Worm (Caenorhabditis elegans) whole organism, L1 larva: ENCODE data around the gene str-140.

Experiments used
- C04F5.9 ChIP-seq: sonication (generic microtip); optimal IDR thresholded peaks from 2 replicates; lab custom pipeline; 2016; ENCODE audit warnings: missing genetic modification characterization, missing compliant biosample characterization
- C34B4.2 ChIP-seq: sonication (generic microtip); optimal IDR thresholded peaks from 2 replicates; lab custom pipeline; 2017; ENCODE audit warnings: mild to moderate bottlenecking, missing genetic modification characterization, missing compliant biosample characterization
- Y116A8C.19 ChIP-seq: sonication (generic microtip); optimal IDR thresholded peaks from 2 replicates; lab custom pipeline; 2016; ENCODE audit warnings: missing compliant biosample characterization, missing genetic modification characterization, borderline replicate concordance
- aha-1 ChIP-seq: fragments of 150-350 bp; optimal IDR thresholded peaks from 2 replicates; lab custom pipeline; 2014; ENCODE audit warnings: missing biosample characterization, missing genetic modification characterization
- ama-1 ChIP-seq: fragments of 150-350 bp; optimal IDR thresholded peaks from 2 replicates; lab custom pipeline; 2014
- blmp-1 ChIP-seq: fragments of 150-350 bp; optimal IDR thresholded peaks from 2 replicates; lab custom pipeline; 2014; ENCODE audit warnings: missing biosample characterization, missing genetic modification characterization
- ceh-63 ChIP-seq: fragments of 200-800 bp; sonication (Bioruptor generic); optimal IDR thresholded peaks from 2 replicates; lab custom pipeline; 2018; ENCODE audit warnings: mild to moderate bottlenecking, missing genetic modification characterization, missing compliant biosample characterization
- ceh-8 ChIP-seq: fragments of 200-800 bp; sonication (Bioruptor generic); optimal IDR thresholded peaks from 2 replicates; lab custom pipeline; 2018; ENCODE audit warnings: mild to moderate bottlenecking, missing genetic modification characterization, moderate library complexity, missing compliant biosample characterization
- efl-1 ChIP-seq, 4 experiments: fragments of 150-350 bp; optimal IDR thresholded peaks in 3 of 4; peaks in 1 of 4; 1 replicate in 1 of 4; 2 replicates in 3 of 4; lab custom pipeline; 2014; ENCODE audit warnings: missing biosample characterization in 2 of 4, missing genetic modification characterization in 2 of 4, missing genetic modification reagents in 2 of 4
- egl-13 ChIP-seq: sonication (generic microtip); optimal IDR thresholded peaks from 2 replicates; lab custom pipeline; 2016; ENCODE audit warnings: missing genotype, missing genetic modification reagents, missing genetic modification characterization, missing compliant biosample characterization
- elt-2 ChIP-seq: sonication (generic microtip); optimal IDR thresholded peaks from 2 replicates; lab custom pipeline; 2016; ENCODE audit warnings: missing genetic modification characterization, mild to moderate bottlenecking, inconsistent platforms, missing compliant biosample characterization, missing genetic modification reagents
- elt-3 ChIP-seq, 6 experiments: fragments of 150-350 bp in 1 of 6; sonication (generic microtip); optimal IDR thresholded peaks; 2 replicates each; lab custom pipeline; 2017 to 2018; ENCODE audit warnings: missing biosample characterization in 6 of 6, missing genetic modification characterization in 6 of 6, inconsistent platforms in 1 of 6
- ets-5 ChIP-seq: fragments of 200-800 bp; sonication (Bioruptor generic); IDR thresholded peaks from 2 replicates; pipeline ENCODE4 v1.3.6; 2022; ENCODE audit warnings: missing genetic modification characterization, missing compliant biosample characterization
- fkh-8 ChIP-seq: sonication (generic microtip); optimal IDR thresholded peaks from 2 replicates; lab custom pipeline; 2016; ENCODE audit warnings: mild to moderate bottlenecking, missing genetic modification characterization, missing compliant biosample characterization
- grh-1 ChIP-seq: fragments of 200-800 bp; sonication (Bioruptor generic); IDR thresholded peaks from 2 replicates; pipeline ENCODE4 v1.3.6; 2022; ENCODE audit warnings: missing genetic modification reagents, missing genetic modification characterization, missing compliant biosample characterization
- hlh-4 ChIP-seq: sonication (generic microtip); optimal IDR thresholded peaks from 2 replicates; lab custom pipeline; 2016; ENCODE audit warnings: mild to moderate bottlenecking, missing genetic modification characterization, missing compliant biosample characterization
- irx-1 ChIP-seq: sonication (generic microtip); optimal IDR thresholded peaks from 2 replicates; lab custom pipeline; 2016; ENCODE audit warnings: missing genetic modification characterization, missing compliant biosample characterization
- lin-13 ChIP-seq: fragments of 150-350 bp; optimal IDR thresholded peaks from 2 replicates; lab custom pipeline; 2014; ENCODE audit warnings: missing biosample characterization, missing genetic modification reagents, missing genetic modification characterization
- lin-14 ChIP-seq: fragments of 200-800 bp; sonication (Bioruptor generic); optimal IDR thresholded peaks from 2 replicates; lab custom pipeline; 2018; ENCODE audit warnings: mild to moderate bottlenecking, missing genetic modification characterization, moderate library complexity, missing compliant biosample characterization
- lin-35 ChIP-seq, 2 experiments: fragments of 150-350 bp; optimal IDR thresholded peaks; 2 replicates each; lab custom pipeline; 2014; ENCODE audit warnings: missing biosample characterization in 2 of 2, missing genetic modification characterization in 2 of 2, missing genetic modification reagents in 2 of 2
- lin-39 ChIP-seq: fragments of 150-350 bp; optimal IDR thresholded peaks from 2 replicates; lab custom pipeline; 2014; ENCODE audit warnings: missing biosample characterization, missing genetic modification reagents, missing genetic modification characterization
- lsy-2 ChIP-seq, 2 experiments: fragments of 150-350 bp; optimal IDR thresholded peaks; 2 replicates each; lab custom pipeline; 2014; ENCODE audit warnings: missing biosample characterization in 2 of 2, missing genetic modification characterization in 2 of 2
- mep-1 ChIP-seq: fragments of 150-350 bp; optimal IDR thresholded peaks from 2 replicates; lab custom pipeline; 2014; ENCODE audit warnings: missing biosample characterization, missing genetic modification characterization
- nhr-11 ChIP-seq: fragments of 150-350 bp; optimal IDR thresholded peaks from 2 replicates; lab custom pipeline; 2014; ENCODE audit warnings: missing biosample characterization, missing genetic modification characterization
- nhr-12 ChIP-seq: sonication (generic microtip); optimal IDR thresholded peaks from 2 replicates; lab custom pipeline; 2017; ENCODE audit warnings: missing biosample characterization, missing genetic modification characterization
- nhr-19 ChIP-seq: fragments of 200-800 bp; sonication (Bioruptor generic); conservative IDR thresholded peaks from 2 replicates; pipeline ENCODE4 v1.3.6; 2022; ENCODE audit warnings: missing genetic modification characterization, missing compliant biosample characterization
- nhr-20 ChIP-seq: sonication (generic microtip); optimal IDR thresholded peaks from 2 replicates; lab custom pipeline; 2016; ENCODE audit warnings: mild to moderate bottlenecking, missing genetic modification characterization, missing compliant biosample characterization
- nhr-28 ChIP-seq: fragments of 150-350 bp; optimal IDR thresholded peaks from 2 replicates; lab custom pipeline; 2014; ENCODE audit warnings: missing biosample characterization, missing genetic modification characterization
- nhr-47 ChIP-seq: sonication (generic microtip); optimal IDR thresholded peaks from 2 replicates; lab custom pipeline; 2016; ENCODE audit warnings: mild to moderate bottlenecking, missing genetic modification characterization, moderate library complexity, missing compliant biosample characterization
- nhr-76 ChIP-seq: sonication (generic microtip); optimal IDR thresholded peaks from 2 replicates; lab custom pipeline; 2017; ENCODE audit warnings: missing biosample characterization, missing genetic modification characterization
- nhr-84 ChIP-seq: sonication (generic microtip); optimal IDR thresholded peaks from 2 replicates; lab custom pipeline; 2017; ENCODE audit warnings: missing biosample characterization, missing genetic modification characterization
- nhr-85 ChIP-seq: sonication (generic microtip); peaks from one replicate; lab custom pipeline; 2016; ENCODE audit warnings: missing genetic modification characterization, inconsistent platforms, missing compliant biosample characterization
- pax-3 ChIP-seq: fragments of 200-800 bp; sonication (Bioruptor generic); optimal IDR thresholded peaks from 2 replicates; lab custom pipeline; 2018; ENCODE audit warnings: mild to moderate bottlenecking, missing genetic modification characterization, moderate library complexity, missing compliant biosample characterization
- snpc-4 ChIP-seq: fragments of 150-350 bp; optimal IDR thresholded peaks from 2 replicates; lab custom pipeline; 2014; ENCODE audit warnings: missing biosample characterization, missing genetic modification characterization
- snu-23 ChIP-seq: sonication (generic microtip); optimal IDR thresholded peaks from 2 replicates; lab custom pipeline; 2016; ENCODE audit warnings: missing genetic modification characterization, missing compliant biosample characterization
- sox-4 ChIP-seq: sonication (generic microtip); optimal IDR thresholded peaks from 2 replicates; lab custom pipeline; 2016; ENCODE audit warnings: missing genetic modification characterization, missing compliant biosample characterization
- sptf-1 ChIP-seq: fragments of 150-350 bp; optimal IDR thresholded peaks from 2 replicates; lab custom pipeline; 2014; ENCODE audit warnings: missing biosample characterization, missing genetic modification characterization
- swsn-7 ChIP-seq: sonication (generic microtip); optimal IDR thresholded peaks from 2 replicates; lab custom pipeline; 2016; ENCODE audit warnings: missing genetic modification characterization, missing compliant biosample characterization
- tbx-2 ChIP-seq: sonication (generic microtip); optimal IDR thresholded peaks from 2 replicates; lab custom pipeline; 2016; ENCODE audit warnings: missing genetic modification characterization, missing compliant biosample characterization
- unc-30 ChIP-seq: sonication (generic microtip); optimal IDR thresholded peaks from 2 replicates; lab custom pipeline; 2017; ENCODE audit warnings: missing biosample characterization, missing genetic modification characterization
- unc-98 ChIP-seq: fragments of 200-800 bp; sonication (Bioruptor generic); IDR thresholded peaks from 2 replicates; pipeline ENCODE4 v1.3.6; 2022; ENCODE audit warnings: missing genetic modification characterization, missing compliant biosample characterization
- vab-15 ChIP-seq: sonication (generic microtip); optimal IDR thresholded peaks from 2 replicates; lab custom pipeline; 2017; ENCODE audit warnings: missing genotype, mild to moderate bottlenecking, missing genetic modification characterization, missing compliant biosample characterization
- xbp-1 ChIP-seq: sonication (generic microtip); optimal IDR thresholded peaks from 2 replicates; lab custom pipeline; 2016; ENCODE audit warnings: missing genetic modification characterization, missing compliant biosample characterization
- zag-1 ChIP-seq: fragments of 150-350 bp; optimal IDR thresholded peaks from 2 replicates; lab custom pipeline; 2014; ENCODE audit warnings: missing biosample characterization, missing genetic modification characterization
- zip-4 ChIP-seq: fragments of 200-800 bp; sonication (Bioruptor generic); optimal IDR thresholded peaks from 2 replicates; lab custom pipeline; 2018; ENCODE audit warnings: mild to moderate bottlenecking, missing genetic modification characterization, moderate library complexity, missing compliant biosample characterization

The str-140 gene

DNA sequence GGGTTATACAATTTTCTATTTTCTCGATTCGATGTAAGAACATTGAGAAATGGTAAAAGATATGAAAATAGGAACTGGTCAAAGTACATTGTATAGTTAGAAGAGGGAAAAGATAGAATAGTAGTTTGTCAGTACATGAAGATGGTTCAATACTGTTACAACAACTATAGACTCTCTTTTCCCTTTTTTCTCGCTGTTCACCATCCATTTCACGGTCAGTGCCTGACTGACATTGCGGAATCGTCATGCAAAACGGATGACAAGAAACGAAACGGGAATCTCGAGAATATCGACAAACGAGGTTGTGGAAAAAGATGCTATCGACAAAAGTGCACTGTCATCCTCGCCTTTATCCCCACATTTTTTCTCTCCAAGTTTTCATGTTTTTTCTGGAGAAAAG is 24.0 kb downstream of the str-140 start (continued):
- TF ChIP-seq ceh-8 (GFP tag; lab: Kevin White, UChicago) (no peak), zag-1 (no peak), xbp-1 (tag; lab: Kevin White, UChicago) (no peak), irx-1 (tag; lab: Kevin White, UChicago) (no peak), lin-13 (GFP tag; lab: Kevin White, UChicago) (no peak), lin-39 (tag; lab: Kevin White, UChicago) (no peak), nhr-20 (tag; lab: Kevin White, UChicago) (peak; percentile 35), lsy-2 (tag; optimal IDR thresholded peaks at IDR 0.05; lab: Kevin White, UChicago) (no peak), swsn-7 (tag; lab: Kevin White, UChicago) (no peak), mep-1 (tag; lab: Kevin White, UChicago) (peak; percentile 38), zip-4 (no peak), lin-14 (GFP tag; lab: Kevin White, UChicago) (peak; percentile 62), snu-23 (peak; percentile 28), nhr-19 (GFP tag; lab: Robert Waterston, UW) (no peak), nhr-76 (no peak), C34B4.2 (no peak), nhr-28 (tag; lab: Kevin White, UChicago) (no peak), ets-5 (GFP tag; lab: Robert Waterston, UW) (no peak), nhr-85 (tag; lab: Kevin White, UChicago) (no peak), snpc-4 (tag; lab: Kevin White, UChicago) (no peak), hlh-4 (tag; lab: Kevin White, UChicago) (no peak), vab-15 (tag; lab: Kevin White, UChicago) (no peak), tbx-2 (tag; lab: Kevin White, UChicago) (no peak), nhr-47 (tag; lab: Kevin White, UChicago) (no peak), sptf-1 (no peak), sox-4 (tag; lab: Kevin White, UChicago) (no peak)

DNA sequence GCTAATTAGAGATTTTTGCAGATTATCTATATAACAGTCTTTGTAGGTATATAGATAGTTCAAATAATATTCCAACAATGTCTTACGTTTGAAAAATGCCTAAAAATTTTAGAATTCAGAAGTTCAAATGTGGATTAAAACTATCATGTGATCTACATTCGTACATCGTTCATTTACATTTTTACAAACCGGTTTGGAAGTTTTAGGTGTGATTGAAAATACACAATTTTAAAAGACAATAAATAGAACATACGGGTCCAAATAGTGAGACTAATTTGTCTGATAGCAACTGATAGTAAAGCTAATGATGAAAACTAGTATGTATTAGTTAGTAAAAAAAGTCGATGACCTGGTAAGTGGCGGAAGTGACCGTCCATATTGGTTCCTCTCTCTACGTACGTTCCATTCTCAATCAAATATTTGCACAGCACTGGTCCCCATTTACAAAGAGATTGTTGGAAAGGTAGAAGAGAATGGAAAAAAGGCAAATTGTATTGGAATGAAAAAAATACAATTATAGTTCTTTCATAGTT is 26.3 kb downstream of the str-140 start:
- peak in 1 of 2 experiments; percentile 12 for TF ChIP-seq lin-35 (GFP tag; optimal IDR thresholded peaks at IDR 0.05; lab: Kevin White, UChicago)
- no peak for TF ChIP-seq sox-4 (tag; lab: Kevin White, UChicago)
- peak; percentile 2 for TF ChIP-seq nhr-20 (tag; lab: Kevin White, UChicago)
- TF ChIP-seq pax-3 (tag; lab: Kevin White, UChicago), result no peak
- TF ChIP-seq nhr-85 (tag; lab: Kevin White, UChicago), result peak; percentile 81
- TF ChIP-seq lin-14 (GFP tag; lab: Kevin White, UChicago), result peak; percentile 36
- no peak for TF ChIP-seq efl-1 (optimal IDR thresholded peaks at IDR 0.05; lab: Kevin White, UChicago)
- peak in 1 of 2 experiments; percentile 90 for TF ChIP-seq efl-1 (GFP tag; optimal IDR thresholded peaks at IDR 0.05 in 1 of 2; lab: Kevin White, UChicago)
- peak; percentile 60 for TF ChIP-seq grh-1 (GFP tag; lab: Robert Waterston, UW)

DNA sequence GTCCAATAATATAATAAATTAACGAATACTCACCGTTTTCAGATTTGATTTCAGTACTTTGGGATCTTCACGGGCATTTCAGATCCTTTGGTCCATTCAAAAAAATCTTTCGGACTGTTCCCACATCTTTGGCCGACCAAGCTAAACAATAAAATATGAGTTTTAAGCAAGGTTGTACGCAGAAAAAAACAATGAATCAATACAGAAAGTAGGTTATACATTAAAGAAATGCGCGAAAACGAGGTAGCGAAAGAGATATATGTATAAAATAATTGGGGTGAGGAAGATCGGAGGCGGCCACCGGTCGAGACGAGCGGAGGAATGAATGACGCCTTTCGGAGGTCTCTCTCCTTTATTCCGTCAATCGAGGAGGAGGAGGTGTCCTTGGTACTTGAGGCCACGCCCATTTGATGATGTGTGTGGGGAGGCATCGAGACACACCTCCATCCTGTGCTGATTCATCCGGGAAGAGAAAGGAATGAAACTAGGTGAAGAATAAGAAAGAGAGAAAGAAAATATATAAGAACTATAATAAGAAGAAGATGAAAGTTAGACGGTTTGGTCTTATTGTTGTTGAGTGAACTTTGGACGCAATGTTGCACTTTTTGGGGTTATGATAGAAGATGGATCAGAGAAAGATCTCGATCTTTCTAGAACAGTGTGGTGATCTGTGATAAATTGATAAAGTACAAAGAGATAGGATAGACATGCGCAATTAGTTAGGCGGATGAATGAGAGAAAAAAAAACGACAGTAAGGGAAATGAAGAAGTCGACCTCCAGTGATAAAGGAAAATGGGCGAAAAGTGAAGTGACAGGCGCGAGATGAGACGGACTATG is 27.2 kb downstream of the str-140 start:
- TF ChIP-seq ceh-63 (GFP tag; lab: Kevin White, UChicago), result no peak
- TF ChIP-seq ama-1 (lab: Kevin White, UChicago), result peak; percentile 78
- no peak for TF ChIP-seq fkh-8
- no peak for TF ChIP-seq unc-30 (tag; lab: Kevin White, UChicago)
- TF ChIP-seq nhr-84 (tag; lab: Kevin White, UChicago), result no peak
- TF ChIP-seq elt-2, result no peak
- peak; percentile 46 for TF ChIP-seq snu-23
- TF ChIP-seq sox-4 (tag; lab: Kevin White, UChicago), result no peak
- no peak for TF ChIP-seq C04F5.9
- no peak for TF ChIP-seq unc-98
- TF ChIP-seq aha-1 (tag; lab: Kevin White, UChicago), result no peak
- no peak for TF ChIP-seq Y116A8C.19 (tag; lab: Kevin White, UChicago)
- no peak for TF ChIP-seq egl-13 (tag; lab: Kevin White, UChicago)
- no peak for TF ChIP-seq xbp-1 (tag; lab: Kevin White, UChicago)
- no peak for TF ChIP-seq grh-1 (GFP tag; lab: Robert Waterston, UW)
- no peak for TF ChIP-seq nhr-76
- peak; percentile 22 to 94 (median 76) for TF ChIP-seq elt-3 (tag; optimal IDR thresholded peaks at IDR 0.05; lab: Kevin White, UChicago)
- TF ChIP-seq nhr-12, result no peak
- no peak for TF ChIP-seq ets-5 (GFP tag; lab: Robert Waterston, UW)
- peak; percentile 32 for TF ChIP-seq mep-1 (tag; lab: Kevin White, UChicago)
- no peak for TF ChIP-seq nhr-11 (tag; lab: Kevin White, UChicago)
- TF ChIP-seq zag-1, result no peak
- no peak for TF ChIP-seq lin-39 (tag; lab: Kevin White, UChicago)
- TF ChIP-seq zip-4, result no peak
- no peak for TF ChIP-seq C34B4.2
- no peak for TF ChIP-seq irx-1 (tag; lab: Kevin White, UChicago)
- TF ChIP-seq blmp-1 (tag; lab: Kevin White, UChicago), result peak; percentile 98
- TF ChIP-seq efl-1 (optimal IDR thresholded peaks at IDR 0.05; lab: Kevin White, UChicago), result no peak
- TF ChIP-seq efl-1 (GFP tag; optimal IDR thresholded peaks at IDR 0.05 in 1 of 2; lab: Kevin White, UChicago), result no peak
